Fruit fly (Drosophila melanogaster) whole organism, embryonic: ENCODE measurements around the gene CG10660.
A peak's percentile ranks its signal among the peaks of the same experiment; 100 is the strongest.

Experiments
- Atf6 ChIP-seq: fragments of 200-800 bp; sonication (Bioruptor generic); IDR thresholded peaks from 2 replicates; pipeline ENCODE4 v1.3.6; 2022; ENCODE audit warnings: missing biosample characterization, missing genetic modification characterization
- Bteb2 ChIP-seq: fragments of 200-800 bp; sonication (Bioruptor generic); optimal IDR thresholded peaks from 2 replicates; lab custom pipeline; 2016; ENCODE audit warnings: missing biosample characterization, missing genetic modification characterization
- CG10321 ChIP-seq: fragments of 200-800 bp; sonication (Bioruptor generic); IDR thresholded peaks from 2 replicates; pipeline ENCODE4 v1.3.6; 2022; ENCODE audit warnings: missing biosample characterization, missing genetic modification characterization
- CG10366 ChIP-seq: fragments of 200-800 bp; sonication (Bioruptor generic); IDR thresholded peaks from 2 replicates; pipeline ENCODE4 v1.3.6; 2022; ENCODE audit warnings: missing biosample characterization, missing genetic modification characterization
- CG10462 ChIP-seq: fragments of 200-800 bp; sonication (Bioruptor generic); optimal IDR thresholded peaks from 2 replicates; lab custom pipeline; 2016; ENCODE audit warnings: missing biosample characterization, missing genetic modification characterization
- CG10959 ChIP-seq: fragments of 200-800 bp; sonication (Bioruptor generic); IDR thresholded peaks from 2 replicates; pipeline ENCODE4 v1.3.6; 2022; ENCODE audit warnings: missing biosample characterization, missing genetic modification characterization
- CG10979 ChIP-seq: fragments of 200-800 bp; sonication (Bioruptor generic); optimal IDR thresholded peaks from 2 replicates; lab custom pipeline; 2018; ENCODE audit warnings: missing biosample characterization, mild to moderate bottlenecking, missing genetic modification characterization, moderate library complexity
- CG11560 ChIP-seq: fragments of 200-800 bp; sonication (Bioruptor generic); IDR thresholded peaks from 3 replicates; pipeline ENCODE4 v1.3.6; 2022; ENCODE audit warnings: missing biosample characterization, missing genetic modification characterization
- CG11696 ChIP-seq: fragments of 200-800 bp; sonication (Bioruptor generic); IDR thresholded peaks from 2 replicates; pipeline ENCODE4 v1.3.6; 2022; ENCODE audit warnings: missing biosample characterization, missing genetic modification characterization
- CG12236 ChIP-seq: fragments of 200-800 bp; sonication (Bioruptor generic); optimal IDR thresholded peaks from 2 replicates; lab custom pipeline; 2016; ENCODE audit warnings: missing biosample characterization, missing genetic modification characterization
- CG13123 ChIP-seq: fragments of 200-800 bp; sonication (Bioruptor generic); optimal IDR thresholded peaks from 2 replicates; lab custom pipeline; 2016; ENCODE audit warnings: missing biosample characterization, missing genetic modification characterization
- CG14710 ChIP-seq: fragments of 200-800 bp; sonication (Bioruptor generic); optimal IDR thresholded peaks from 3 replicates; lab custom pipeline; 2019; ENCODE audit warnings: missing biosample characterization, mild to moderate bottlenecking, missing genetic modification characterization, moderate library complexity
- CG1529 ChIP-seq: fragments of 200-800 bp; sonication (Bioruptor generic); optimal IDR thresholded peaks from 3 replicates; lab custom pipeline; 2018; ENCODE audit warnings: missing biosample characterization, missing genetic modification characterization
- CG18262 ChIP-seq: fragments of 200-800 bp; optimal IDR thresholded peaks from 3 replicates; lab custom pipeline; 2019; ENCODE audit warnings: missing biosample characterization, mild to moderate bottlenecking, missing genetic modification characterization, moderate library complexity
- CG2875 ChIP-seq: fragments of 200-800 bp; sonication (Bioruptor generic); optimal IDR thresholded peaks from 2 replicates; lab custom pipeline; 2017; ENCODE audit warnings: missing biosample characterization, mild to moderate bottlenecking, missing genetic modification characterization, missing genetic modification reagents
- CG34224 ChIP-seq: fragments of 200-800 bp; sonication (Bioruptor generic); IDR thresholded peaks from 3 replicates; pipeline ENCODE4 v1.3.6; 2022; ENCODE audit warnings: missing biosample characterization, missing genetic modification characterization; ENCODE audit not compliant: partially characterized antibody
- CG4707 ChIP-seq: fragments of 200-800 bp; sonication (Bioruptor generic); optimal IDR thresholded peaks from 2 replicates; lab custom pipeline; 2018; ENCODE audit warnings: missing biosample characterization, mild to moderate bottlenecking, missing genetic modification characterization, moderate library complexity
- CG6791 ChIP-seq: fragments of 200-800 bp; sonication (Bioruptor generic); IDR thresholded peaks from 3 replicates; pipeline ENCODE4 v1.3.6; 2022; ENCODE audit warnings: missing biosample characterization, missing genetic modification characterization; ENCODE audit not compliant: partially characterized antibody
- CG7372 ChIP-seq: fragments of 200-800 bp; sonication (Bioruptor generic); IDR thresholded peaks from 2 replicates; pipeline ENCODE4 v1.3.6; 2022; ENCODE audit warnings: missing biosample characterization, missing genetic modification characterization
- CG7556 ChIP-seq: fragments of 200-800 bp; sonication (Bioruptor generic); optimal IDR thresholded peaks from 2 replicates; lab custom pipeline; 2017; ENCODE audit warnings: missing biosample characterization, mild to moderate bottlenecking, missing genetic modification characterization
- CG7987 ChIP-seq: fragments of 200-800 bp; sonication (Bioruptor generic); optimal IDR thresholded peaks from 2 replicates; lab custom pipeline; 2018; ENCODE audit warnings: missing biosample characterization, mild to moderate bottlenecking, missing genetic modification characterization, moderate library complexity
- CG8089 ChIP-seq: fragments of 200-800 bp; sonication (Bioruptor generic); optimal IDR thresholded peaks from 3 replicates; lab custom pipeline; 2016; ENCODE audit warnings: missing biosample characterization, missing genetic modification characterization
- CG8924 ChIP-seq: fragments of 200-800 bp; optimal IDR thresholded peaks from 3 replicates; lab custom pipeline; 2019; ENCODE audit warnings: missing biosample characterization, mild to moderate bottlenecking, missing genetic modification characterization, moderate library complexity
- CG9727 ChIP-seq: fragments of 200-800 bp; sonication (Bioruptor generic); optimal IDR thresholded peaks from 3 replicates; lab custom pipeline; 2017; ENCODE audit warnings: missing biosample characterization, mild to moderate bottlenecking, missing genetic modification characterization
- Deaf1 ChIP-seq: fragments of 200-800 bp; optimal IDR thresholded peaks from 3 replicates; lab custom pipeline; 2019; ENCODE audit warnings: missing biosample characterization, mild to moderate bottlenecking, missing genetic modification characterization, moderate library complexity
- ERR ChIP-seq: fragments of 200-800 bp; sonication (Bioruptor generic); optimal IDR thresholded peaks from 2 replicates; lab custom pipeline; 2016; ENCODE audit warnings: missing biosample characterization, missing genetic modification characterization
- Ets97D ChIP-seq: fragments of 200-800 bp; sonication (Bioruptor generic); optimal IDR thresholded peaks from 3 replicates; lab custom pipeline; 2016; ENCODE audit warnings: missing biosample characterization, missing genetic modification characterization
- Fer1 ChIP-seq: fragments of 200-800 bp; sonication (Bioruptor generic); optimal IDR thresholded peaks from 2 replicates; lab custom pipeline; 2017; ENCODE audit warnings: missing biosample characterization, mild to moderate bottlenecking, missing genetic modification characterization
- GATAe ChIP-seq: fragments of 200-800 bp; sonication (Bioruptor generic); conservative IDR thresholded peaks from 2 replicates; pipeline ENCODE4 v1.3.6; 2022; ENCODE audit warnings: missing biosample characterization, missing genetic modification characterization
- H15 ChIP-seq: fragments of 200-800 bp; sonication (Bioruptor generic); IDR thresholded peaks from 3 replicates; pipeline ENCODE4 v1.3.6; 2022; ENCODE audit warnings: missing biosample characterization, missing genetic modification characterization
- Hand ChIP-seq: fragments of 200-800 bp; sonication (Bioruptor generic); optimal IDR thresholded peaks from 2 replicates; lab custom pipeline; 2017; ENCODE audit warnings: mild to moderate bottlenecking, missing biosample characterization, missing genetic modification reagents, missing genetic modification characterization
- Hsf ChIP-seq: fragments of 200-800 bp; sonication (Bioruptor generic); optimal IDR thresholded peaks from 3 replicates; lab custom pipeline; 2016; ENCODE audit warnings: missing biosample characterization, missing genetic modification characterization
- Mes4 ChIP-seq: fragments of 200-800 bp; sonication (Bioruptor generic); optimal IDR thresholded peaks from 2 replicates; lab custom pipeline; 2016; ENCODE audit warnings: missing biosample characterization, missing genetic modification characterization
- NfI ChIP-seq: fragments of 200-800 bp; sonication (Bioruptor generic); optimal IDR thresholded peaks from 3 replicates; lab custom pipeline; 2018; ENCODE audit warnings: missing biosample characterization, mild to moderate bottlenecking, missing genetic modification characterization, moderate library complexity
- Scr ChIP-seq: fragments of 200-800 bp; sonication (Bioruptor generic); IDR thresholded peaks from 2 replicates; pipeline ENCODE4 v1.3.6; 2022; ENCODE audit warnings: missing biosample characterization, missing genetic modification characterization; ENCODE audit not compliant: partially characterized antibody
- Sin3A ChIP-seq: fragments of >200 bp; optimal IDR thresholded peaks from 2 replicates; lab custom pipeline; 2018
- ase ChIP-seq: fragments of 200-800 bp; sonication (Bioruptor generic); IDR thresholded peaks from 3 replicates; pipeline ENCODE4 v1.3.6; 2022; ENCODE audit warnings: missing biosample characterization, missing genetic modification characterization
- ash1 ChIP-seq: fragments of 200-800 bp; sonication (Bioruptor generic); optimal IDR thresholded peaks from 2 replicates; lab custom pipeline; 2018; ENCODE audit warnings: missing biosample characterization, mild to moderate bottlenecking, missing genetic modification characterization
- bsh ChIP-seq, 2 experiments: fragments of 200-800 bp; sonication (Bioruptor generic); optimal IDR thresholded peaks; 2 replicates each; lab custom pipeline; 2017 to 2018; ENCODE audit warnings: mild to moderate bottlenecking in 2 of 2, missing biosample characterization in 2 of 2, missing genetic modification characterization in 2 of 2, moderate library complexity in 1 of 2
- grn ChIP-seq: fragments of 200-800 bp; sonication (Bioruptor generic); optimal IDR thresholded peaks from 3 replicates; lab custom pipeline; 2017; ENCODE audit warnings: missing biosample characterization, missing genetic modification characterization
- insv ChIP-seq, 2 experiments: fragments of 200-800 bp; sonication (Bioruptor generic); optimal IDR thresholded peaks; 3 replicates each; lab custom pipeline; 2016 to 2018; ENCODE audit warnings: missing biosample characterization in 2 of 2, missing genetic modification characterization in 2 of 2
- jing ChIP-seq: fragments of 200-800 bp; sonication (Bioruptor generic); optimal IDR thresholded peaks from 2 replicates; lab custom pipeline; 2018; ENCODE audit warnings: missing biosample characterization, mild to moderate bottlenecking, missing genetic modification characterization
- jumu ChIP-seq: fragments of 200-800 bp; sonication (Bioruptor generic); optimal IDR thresholded peaks from 3 replicates; lab custom pipeline; 2016; ENCODE audit warnings: missing biosample characterization, missing genetic modification characterization
- onecut ChIP-seq: fragments of 200-800 bp; sonication (Bioruptor generic); IDR thresholded peaks from 2 replicates; pipeline ENCODE4 v1.3.6; 2022; ENCODE audit warnings: missing biosample characterization, missing genetic modification characterization
- p53 ChIP-seq: fragments of 200-800 bp; sonication (Bioruptor generic); optimal IDR thresholded peaks from 2 replicates; lab custom pipeline; 2016; ENCODE audit warnings: missing biosample characterization, missing genetic modification characterization
- pita ChIP-seq: fragments of 200-800 bp; sonication (Bioruptor generic); optimal IDR thresholded peaks from 2 replicates; lab custom pipeline; 2017; ENCODE audit warnings: missing biosample characterization, mild to moderate bottlenecking, missing genetic modification characterization
- repo ChIP-seq: fragments of 200-800 bp; sonication (Bioruptor generic); optimal IDR thresholded peaks from 2 replicates; lab custom pipeline; 2016; ENCODE audit warnings: missing biosample characterization, missing genetic modification characterization
- rib ChIP-seq: fragments of 200-800 bp; sonication (Bioruptor generic); IDR thresholded peaks from 2 replicates; pipeline ENCODE4 v1.3.6; 2022; ENCODE audit warnings: missing biosample characterization, missing genetic modification characterization
- row ChIP-seq: fragments of 200-800 bp; sonication (Bioruptor generic); IDR thresholded peaks from 3 replicates; pipeline ENCODE4 v1.3.6; 2022; ENCODE audit warnings: missing biosample characterization, missing genetic modification characterization
- sc ChIP-seq, 3 experiments: fragments of >200 bp in 2 of 3; fragments of 200-800 bp in 1 of 3; sonication (Bioruptor generic) in 1 of 3; optimal IDR thresholded peaks; 2 replicates in 2 of 3; 3 replicates in 1 of 3; lab custom pipeline; 2017; ENCODE audit warnings: mild to moderate bottlenecking in 1 of 3, missing biosample characterization in 1 of 3, missing genetic modification characterization in 1 of 3, missing genetic modification reagents in 1 of 3
- sd ChIP-seq: fragments of 200-800 bp; sonication (Bioruptor generic); optimal IDR thresholded peaks from 3 replicates; lab custom pipeline; 2018; ENCODE audit warnings: missing biosample characterization, mild to moderate bottlenecking, missing genetic modification characterization, moderate library complexity
- sim ChIP-seq: fragments of 200-800 bp; sonication (Bioruptor generic); IDR thresholded peaks from 2 replicates; pipeline ENCODE4 v1.3.6; 2022; ENCODE audit warnings: missing biosample characterization, missing genetic modification characterization

CG10660 gene

DNA sequence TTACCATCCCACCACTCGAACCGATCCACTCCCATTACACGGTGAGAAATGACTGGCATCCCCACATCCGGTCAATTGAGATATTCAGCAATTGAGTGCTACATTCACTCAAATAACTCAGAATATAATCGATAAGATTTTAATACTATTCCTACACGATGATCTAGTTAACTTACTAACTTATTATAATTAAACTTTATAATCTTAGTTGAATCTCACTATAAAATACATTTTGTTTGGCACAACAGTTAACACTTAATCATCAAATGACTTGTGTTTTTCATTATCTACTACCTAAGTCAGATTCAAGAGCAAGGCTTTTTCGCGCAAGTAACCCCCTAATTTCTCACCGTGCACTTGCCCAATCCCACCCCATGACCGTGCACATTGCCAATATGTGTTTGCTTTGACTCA, 4.8 kb upstream of the CG10660 start (continued):
- no peak for TF ChIP-seq rib
- TF ChIP-seq CG1529 (GFP tag; lab: Kevin White, UChicago), result peak; percentile 24
- TF ChIP-seq CG8089 (GFP tag; lab: Kevin White, UChicago), result no peak
- no peak for TF ChIP-seq ERR (GFP tag; lab: Kevin White, UChicago)
- peak; percentile 36 for TF ChIP-seq CG8924 (tag; lab: Kevin White, UChicago)
- TF ChIP-seq CG7372, result no peak
- no peak for TF ChIP-seq pita (GFP tag; lab: Kevin White, UChicago)
- TF ChIP-seq CG9727 (GFP tag; lab: Kevin White, UChicago), result peak; percentile 47
- 0 out of 3 replicates have a peak, but pooled peaks have one; percentile 30 for TF ChIP-seq CG11560
- peak; percentile 56 for TF ChIP-seq CG7556 (GFP tag; lab: Kevin White, UChicago)
- no peak for TF ChIP-seq sim (GFP tag; lab: Robert Waterston, UW)
- peak; percentile 68 for TF ChIP-seq CG18262 (tag; lab: Kevin White, UChicago)
- no peak for TF ChIP-seq Bteb2 (GFP tag; lab: Kevin White, UChicago)
- TF ChIP-seq onecut, result peak; percentile 39
- no peak for TF ChIP-seq Deaf1
- TF ChIP-seq NfI (GFP tag; lab: Kevin White, UChicago), result peak; percentile 31
- TF ChIP-seq CG14710 (tag; lab: Kevin White, UChicago), result peak; percentile 24
- no peak for TF ChIP-seq Scr
- peak; percentile 35 for TF ChIP-seq Fer1 (GFP tag; lab: Kevin White, UChicago)
- TF ChIP-seq CG13123 (GFP tag; lab: Kevin White, UChicago), result no peak
- TF ChIP-seq CG12236 (GFP tag; lab: Kevin White, UChicago), result no peak
- no peak for TF ChIP-seq CG10462
- no peak for TF ChIP-seq Hand (GFP tag; lab: Kevin White, UChicago)
- no peak for TF ChIP-seq CG7987
- peak; percentile 39 for TF ChIP-seq CG2875 (GFP tag; lab: Kevin White, UChicago)
- TF ChIP-seq bsh (GFP tag; optimal IDR thresholded peaks at IDR 0.05; lab: Kevin White, UChicago), result peak; percentile 27 to 83
- no peak for TF ChIP-seq Mes4
- TF ChIP-seq jumu (GFP tag; lab: Kevin White, UChicago), result no peak
- no peak for TF ChIP-seq CG4707 (GFP tag; lab: Kevin White, UChicago)
- no peak for TF ChIP-seq CG10959 (GFP tag; lab: Robert Waterston, UW)
- no peak for TF ChIP-seq GATAe (GFP tag; lab: Robert Waterston, UW)
- TF ChIP-seq CG6791 (GFP tag; lab: Robert Waterston, UW), result no peak
- TF ChIP-seq ase, result no peak
- TF ChIP-seq ash1 (GFP tag; lab: Kevin White, UChicago), result no peak
- peak; percentile 42; the same call in 2 of the 3 replicates for TF ChIP-seq row (GFP tag; lab: Robert Waterston, UW)
- TF ChIP-seq H15 (GFP tag; lab: Robert Waterston, UW), result no peak
- TF ChIP-seq Hsf (GFP tag; lab: Kevin White, UChicago), result peak; percentile 33
- TF ChIP-seq repo, result no peak
- TF ChIP-seq CG10979 (tag; lab: Kevin White, UChicago), result peak; percentile 54
- no peak for TF ChIP-seq CG11696 (GFP tag; lab: Robert Waterston, UW)
- TF ChIP-seq Sin3A, result no peak
- TF ChIP-seq insv (GFP tag; optimal IDR thresholded peaks at IDR 0.05; lab: Kevin White, UChicago), result no peak
- no peak for TF ChIP-seq CG34224
- TF ChIP-seq jing (GFP tag; lab: Kevin White, UChicago), result no peak
- TF ChIP-seq CG10366 (GFP tag; lab: Robert Waterston, UW), result no peak
- no peak for TF ChIP-seq CG10321 (GFP tag; lab: Robert Waterston, UW)
- TF ChIP-seq Ets97D (GFP tag; lab: Kevin White, UChicago), result no peak
- TF ChIP-seq grn, result no peak
- no peak; the same call in 1 of the 2 replicates for TF ChIP-seq Atf6
- TF ChIP-seq p53 (GFP tag; lab: Kevin White, UChicago), result no peak
- TF ChIP-seq sd (tag; lab: Kevin White, UChicago), result no peak
- no peak for TF ChIP-seq sc (optimal IDR thresholded peaks at IDR 0.05; lab: Kevin White, UChicago)
- TF ChIP-seq sc (GFP tag; optimal IDR thresholded peaks at IDR 0.05; lab: Kevin White, UChicago), result no peak
